Fruit fly (Drosophila melanogaster) S2 (cell line): Measurements from ENCODE around the gene rt.

Source experiments
- CG8478 ChIP-seq: fragments of >200 bp; optimal IDR thresholded peaks from 2 replicates; lab custom pipeline; 2018
- CTCF ChIP-seq, 2 experiments: fragments of >200 bp; optimal IDR thresholded peaks; 2 replicates each; lab custom pipeline; 2018

- TF ChIP-seq CG8478 (no peak), CTCF (optimal IDR thresholded peaks at IDR 0.05; lab: Kevin White, UChicago) (no peak)
These were observed 1.0 kb upstream of the rt start for dm6 chr3L:11588594-11588993.
